Worm (Caenorhabditis elegans) whole organism, mixed stage, embryonic: ENCODE results near the gene glb-1.

Experiments
- bed-3 ChIP-seq: fragments of 200-800 bp; sonication (Bioruptor generic); optimal IDR thresholded peaks from 3 replicates; lab custom pipeline; 2018; ENCODE audit warnings: mild to moderate bottlenecking, missing genetic modification characterization, moderate library complexity, missing compliant biosample characterization
- blmp-1 ChIP-seq: fragments of 150-350 bp; optimal IDR thresholded peaks from 2 replicates; lab custom pipeline; 2014; ENCODE audit warnings: missing biosample characterization, missing genetic modification characterization
- ces-1 ChIP-seq: fragments of 150-350 bp; optimal IDR thresholded peaks from 2 replicates; lab custom pipeline; 2014; ENCODE audit warnings: missing biosample characterization, missing genetic modification reagents, missing genetic modification characterization
- cnd-1 ChIP-seq: fragments of 200-800 bp; sonication (Bioruptor generic); optimal IDR thresholded peaks from 2 replicates; lab custom pipeline; 2018; ENCODE audit warnings: mild to moderate bottlenecking, missing genetic modification characterization, missing compliant biosample characterization
- drap-1 ChIP-seq: fragments of 200-800 bp; sonication (Bioruptor generic); optimal IDR thresholded peaks from 3 replicates; lab custom pipeline; 2018; ENCODE audit warnings: mild to moderate bottlenecking, missing genetic modification characterization, missing compliant biosample characterization
- elt-1 ChIP-seq: sonication (generic microtip); optimal IDR thresholded peaks from 2 replicates; lab custom pipeline; 2017; ENCODE audit warnings: missing genetic modification characterization, mild to moderate bottlenecking, missing compliant biosample characterization, antibody characterized with exemption, moderate library complexity, borderline replicate concordance; ENCODE audit not compliant: insufficient read depth
- ham-2 ChIP-seq: fragments of 200-800 bp; sonication (Bioruptor generic); optimal IDR thresholded peaks from 2 replicates; lab custom pipeline; 2018; ENCODE audit warnings: mild to moderate bottlenecking, missing genetic modification characterization, missing compliant biosample characterization
- lin-13 ChIP-seq: fragments of 150-350 bp; optimal IDR thresholded peaks from 2 replicates; lab custom pipeline; 2014; ENCODE audit warnings: missing biosample characterization, missing genetic modification characterization
- mls-2 ChIP-seq: sonication (generic microtip); optimal IDR thresholded peaks from 2 replicates; lab custom pipeline; 2016; ENCODE audit warnings: mild to moderate bottlenecking, missing genetic modification characterization, moderate library complexity, missing compliant biosample characterization
- nhr-12 ChIP-seq: fragments of 150-350 bp; optimal IDR thresholded peaks from 2 replicates; lab custom pipeline; 2014; ENCODE audit warnings: missing biosample characterization, missing genetic modification characterization
- nhr-2 ChIP-seq: fragments of 150-350 bp; optimal IDR thresholded peaks from 2 replicates; lab custom pipeline; 2014; ENCODE audit warnings: missing biosample characterization, missing genetic modification characterization
- nhr-28 ChIP-seq: fragments of 150-350 bp; optimal IDR thresholded peaks from 2 replicates; lab custom pipeline; 2014; ENCODE audit warnings: missing biosample characterization, missing genetic modification characterization
- tbx-8 ChIP-seq: fragments of 200-800 bp; sonication (Bioruptor generic); optimal IDR thresholded peaks from 2 replicates; lab custom pipeline; 2018; ENCODE audit warnings: mild to moderate bottlenecking, missing genetic modification characterization, moderate library complexity, missing compliant biosample characterization
- unc-62 ChIP-seq: fragments of 150-350 bp; optimal IDR thresholded peaks from 2 replicates; lab custom pipeline; 2014; ENCODE audit warnings: missing biosample characterization, missing genetic modification reagents, missing genetic modification characterization

Gene glb-1

DNA sequence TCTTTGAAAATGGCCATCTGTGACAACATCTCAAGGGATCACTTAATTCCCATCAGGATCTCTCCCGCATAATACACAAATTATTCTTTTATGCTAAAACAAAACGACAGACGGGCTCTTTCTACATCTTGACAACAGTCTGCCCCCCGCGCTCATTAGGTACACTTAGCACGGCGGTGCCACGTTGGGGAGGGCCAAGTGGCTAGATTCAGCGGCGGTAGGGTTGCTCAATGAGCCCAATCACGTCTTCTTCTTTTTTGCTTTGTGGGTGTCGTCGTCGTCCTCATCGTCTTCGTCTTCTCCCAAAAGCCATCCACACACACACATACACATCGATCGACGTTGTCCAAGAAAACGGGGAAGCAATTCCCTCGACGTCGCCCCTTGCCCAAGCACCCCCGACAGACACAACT, 50.0 kb downstream of the glb-1 start:
- peak; percentile 68 for TF ChIP-seq mls-2
- peak; percentile 14 for TF ChIP-seq unc-62 (GFP tag; lab: Kevin White, UChicago)
- TF ChIP-seq drap-1 = no peak
- no peak for TF ChIP-seq elt-1 (tag; lab: Kevin White, UChicago)
- no peak for TF ChIP-seq nhr-2 (tag; lab: Kevin White, UChicago)
- TF ChIP-seq tbx-8 (GFP tag; lab: Kevin White, UChicago) = no peak
- no peak for TF ChIP-seq bed-3 (GFP tag; lab: Kevin White, UChicago)
- TF ChIP-seq ham-2 (GFP tag; lab: Kevin White, UChicago) = peak; percentile 55
- peak; percentile 26 for TF ChIP-seq lin-13 (tag; lab: Kevin White, UChicago)
- no peak for TF ChIP-seq nhr-28 (tag; lab: Kevin White, UChicago)
- TF ChIP-seq cnd-1 (tag; lab: Kevin White, UChicago) = peak; percentile 85
- TF ChIP-seq nhr-12 (tag; lab: Kevin White, UChicago) = no peak
- peak; percentile 87 for TF ChIP-seq ces-1 (GFP tag; lab: Kevin White, UChicago)
- no peak for TF ChIP-seq blmp-1 (tag; lab: Kevin White, UChicago)
- TF ChIP-seq, all 35 proteins: peak for 6
